Worm (Caenorhabditis elegans) whole organism, L2 larva: ENCODE data around the gene C18H2.5.
A peak's percentile ranks its signal among the peaks of the same experiment; 100 is the strongest.

ENCODE experiments used
- C34F6.9 ChIP-seq: fragments of 150-350 bp; optimal IDR thresholded peaks from 2 replicates; lab custom pipeline; 2014; ENCODE audit warnings: missing biosample characterization, missing genetic modification characterization
- R02D3.7 ChIP-seq: fragments of 150-350 bp; optimal IDR thresholded peaks from 2 replicates; lab custom pipeline; 2014; ENCODE audit warnings: missing biosample characterization, missing genetic modification characterization
- Y55F3AM.14 ChIP-seq: fragments of 200-800 bp; sonication (Bioruptor generic); optimal IDR thresholded peaks from 2 replicates; lab custom pipeline; 2018; ENCODE audit warnings: mild to moderate bottlenecking, missing genetic modification characterization, missing compliant biosample characterization
- alr-1 ChIP-seq: fragments of 150-350 bp; optimal IDR thresholded peaks from 2 replicates; lab custom pipeline; 2014; ENCODE audit warnings: missing biosample characterization, missing genetic modification characterization
- aly-2 ChIP-seq: fragments of 150-350 bp; optimal IDR thresholded peaks from 2 replicates; lab custom pipeline; 2014; ENCODE audit warnings: missing biosample characterization, missing genetic modification characterization
- ama-1 ChIP-seq: fragments of 150-350 bp; optimal IDR thresholded peaks from 2 replicates; lab custom pipeline; 2018; ENCODE audit warnings: inconsistent platforms
- blmp-1 ChIP-seq: sonication (generic microtip); optimal IDR thresholded peaks from 2 replicates; lab custom pipeline; 2017; ENCODE audit warnings: missing genetic modification characterization, mild to moderate bottlenecking, missing compliant biosample characterization, antibody characterized with exemption, moderate library complexity; ENCODE audit not compliant: insufficient read depth
- ceh-82 ChIP-seq: fragments of 150-350 bp; optimal IDR thresholded peaks from 2 replicates; lab custom pipeline; 2014; ENCODE audit warnings: missing biosample characterization, missing genetic modification characterization
- crh-2 ChIP-seq: sonication (generic microtip); optimal IDR thresholded peaks from 2 replicates; lab custom pipeline; 2017; ENCODE audit warnings: missing biosample characterization, missing genetic modification characterization
- elt-1 ChIP-seq: fragments of 150-350 bp; optimal IDR thresholded peaks from 2 replicates; lab custom pipeline; 2014; ENCODE audit warnings: missing biosample characterization, missing genetic modification characterization
- fos-1 ChIP-seq: fragments of 150-350 bp; optimal IDR thresholded peaks from 2 replicates; lab custom pipeline; 2014; ENCODE audit warnings: missing biosample characterization, missing genetic modification characterization
- lin-11 ChIP-seq: fragments of 150-350 bp; sonication (generic microtip); optimal IDR thresholded peaks from 2 replicates; lab custom pipeline; 2014; ENCODE audit warnings: missing biosample characterization, missing genetic modification characterization, inconsistent platforms, mixed read lengths
- lin-13 ChIP-seq: fragments of 150-350 bp; optimal IDR thresholded peaks from 2 replicates; lab custom pipeline; 2014; ENCODE audit warnings: missing biosample characterization, missing genetic modification reagents, missing genetic modification characterization
- lin-39 ChIP-seq: fragments of 150-350 bp; optimal IDR thresholded peaks from 2 replicates; lab custom pipeline; 2014; ENCODE audit warnings: missing biosample characterization, missing genetic modification reagents, missing genetic modification characterization
- lsy-2 ChIP-seq, 2 experiments: fragments of 150-350 bp in 1 of 2; sonication (generic microtip) in 1 of 2; optimal IDR thresholded peaks; 2 replicates each; lab custom pipeline; 2014 to 2017; ENCODE audit warnings: missing biosample characterization in 2 of 2, missing genetic modification characterization in 2 of 2
- mbf-1 ChIP-seq: sonication (generic microtip); optimal IDR thresholded peaks from 2 replicates; lab custom pipeline; 2017; ENCODE audit warnings: missing biosample characterization, missing genetic modification characterization
- mdl-1 ChIP-seq, 2 experiments: fragments of 150-350 bp in 1 of 2; sonication (generic microtip) in 1 of 2; optimal IDR thresholded peaks; 2 replicates each; lab custom pipeline; 2017; ENCODE audit warnings: missing biosample characterization in 2 of 2, missing genetic modification characterization in 2 of 2
- nhr-10 ChIP-seq: sonication (generic microtip); optimal IDR thresholded peaks from 2 replicates; lab custom pipeline; 2017; ENCODE audit warnings: missing biosample characterization, missing genetic modification characterization
- nhr-129 ChIP-seq: fragments of 150-350 bp; optimal IDR thresholded peaks from 2 replicates; lab custom pipeline; 2014; ENCODE audit warnings: missing biosample characterization, missing genetic modification characterization
- nhr-21 ChIP-seq: fragments of 150-350 bp; optimal IDR thresholded peaks from 2 replicates; lab custom pipeline; 2014; ENCODE audit warnings: missing biosample characterization, missing genetic modification characterization
- nhr-237 ChIP-seq: fragments of 150-350 bp; optimal IDR thresholded peaks from 2 replicates; lab custom pipeline; 2014; ENCODE audit warnings: missing biosample characterization, missing genetic modification characterization
- nhr-6 ChIP-seq: fragments of 150-350 bp; optimal IDR thresholded peaks from 2 replicates; lab custom pipeline; 2014; ENCODE audit warnings: missing biosample characterization, missing genetic modification characterization
- sem-4 ChIP-seq: fragments of 150-350 bp; optimal IDR thresholded peaks from 2 replicates; lab custom pipeline; 2014; ENCODE audit warnings: missing biosample characterization, missing genetic modification reagents, missing genetic modification characterization
- skn-1 ChIP-seq: sonication (generic microtip); optimal IDR thresholded peaks from 2 replicates; lab custom pipeline; 2017; ENCODE audit warnings: missing biosample characterization, missing genetic modification characterization
- unc-39 ChIP-seq: fragments of 150-350 bp; optimal IDR thresholded peaks from 2 replicates; lab custom pipeline; 2014; ENCODE audit warnings: missing biosample characterization, missing genetic modification characterization
- unc-55 ChIP-seq: fragments of 150-350 bp; sonication (generic microtip); optimal IDR thresholded peaks from 3 replicates; lab custom pipeline; 2014; ENCODE audit warnings: missing biosample characterization, missing genetic modification reagents, missing genetic modification characterization
- unc-62 ChIP-seq: fragments of 150-350 bp; optimal IDR thresholded peaks from 2 replicates; lab custom pipeline; 2014; ENCODE audit warnings: missing biosample characterization, missing genetic modification reagents, missing genetic modification characterization
- zag-1 ChIP-seq: fragments of 150-350 bp; optimal IDR thresholded peaks from 2 replicates; lab custom pipeline; 2014; ENCODE audit warnings: missing biosample characterization, missing genetic modification characterization
- ztf-1 ChIP-seq: fragments of 200-800 bp; sonication (Bioruptor generic); conservative IDR thresholded peaks from 2 replicates; pipeline ENCODE4 v1.3.6; 2022; ENCODE audit warnings: missing genetic modification characterization, missing compliant biosample characterization
- ztf-11 ChIP-seq: sonication (generic microtip); optimal IDR thresholded peaks from 2 replicates; lab custom pipeline; 2017; ENCODE audit warnings: missing biosample characterization, missing genetic modification characterization
- ztf-4 ChIP-seq: fragments of 150-350 bp; optimal IDR thresholded peaks from 2 replicates; lab custom pipeline; 2014; ENCODE audit warnings: missing biosample characterization, missing genetic modification characterization

The C18H2.5 gene

DNA sequence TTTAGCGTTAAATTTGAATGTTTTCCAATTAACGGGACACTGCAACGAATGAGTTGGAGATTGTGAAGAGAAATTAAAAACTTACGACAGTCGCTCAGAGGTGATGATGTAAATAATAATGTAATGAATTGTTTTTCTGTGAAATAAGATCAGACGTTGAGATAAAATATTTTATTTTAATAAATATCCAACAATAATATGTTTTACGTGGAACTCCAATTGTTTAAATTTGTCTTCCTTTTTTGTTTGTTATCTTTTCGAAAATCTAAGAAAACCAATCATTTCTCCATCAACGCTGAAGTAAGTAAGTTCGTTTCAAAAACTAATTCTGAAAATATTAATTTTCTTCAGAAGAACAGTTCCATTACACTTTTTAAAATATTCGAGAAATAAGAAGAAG is at the start of gene C18H2.5:
C18H2.5 (minus strand) TSS at position 101 of the 400 bp plus-strand sequence.
- TF ChIP-seq sem-4 (no peak), nhr-21 (no peak), elt-1 (no peak), lin-39 (no peak), skn-1 (tag; lab: Kevin White, UChicago) (no peak), nhr-6 (tag; lab: Kevin White, UChicago) (no peak), mdl-1 (tag; optimal IDR thresholded peaks at IDR 0.05; lab: Kevin White, UChicago) (no peak), Y55F3AM.14 (GFP tag; lab: Kevin White, UChicago) (no peak), lsy-2 (tag; optimal IDR thresholded peaks at IDR 0.05; lab: Kevin White, UChicago) (no peak), R02D3.7 (no peak), unc-62 (GFP tag; lab: Kevin White, UChicago) (no peak), unc-39 (no peak), ztf-1 (no peak)

DNA sequence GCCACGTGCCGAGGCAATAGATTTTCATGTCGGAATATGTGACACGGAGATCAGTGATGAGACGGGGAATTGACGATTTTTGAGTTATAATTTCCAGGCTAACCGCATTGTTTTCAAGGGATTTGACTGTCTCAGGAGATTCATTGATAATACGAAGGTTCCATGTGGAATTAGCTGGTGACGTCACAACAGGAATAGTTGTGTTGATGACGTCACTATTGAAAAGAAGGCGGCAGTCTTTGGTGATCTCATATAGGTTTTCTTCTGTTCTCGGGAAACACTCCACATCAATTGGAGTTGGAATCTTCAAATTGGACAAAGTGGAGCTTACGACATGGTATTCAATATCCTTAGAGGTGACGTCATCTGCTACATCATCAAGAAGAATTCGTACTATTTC is 49.0 kb upstream of the C18H2.5 start:
- TF ChIP-seq lin-13 = no peak
- no peak for TF ChIP-seq nhr-6 (tag; lab: Kevin White, UChicago)

DNA sequence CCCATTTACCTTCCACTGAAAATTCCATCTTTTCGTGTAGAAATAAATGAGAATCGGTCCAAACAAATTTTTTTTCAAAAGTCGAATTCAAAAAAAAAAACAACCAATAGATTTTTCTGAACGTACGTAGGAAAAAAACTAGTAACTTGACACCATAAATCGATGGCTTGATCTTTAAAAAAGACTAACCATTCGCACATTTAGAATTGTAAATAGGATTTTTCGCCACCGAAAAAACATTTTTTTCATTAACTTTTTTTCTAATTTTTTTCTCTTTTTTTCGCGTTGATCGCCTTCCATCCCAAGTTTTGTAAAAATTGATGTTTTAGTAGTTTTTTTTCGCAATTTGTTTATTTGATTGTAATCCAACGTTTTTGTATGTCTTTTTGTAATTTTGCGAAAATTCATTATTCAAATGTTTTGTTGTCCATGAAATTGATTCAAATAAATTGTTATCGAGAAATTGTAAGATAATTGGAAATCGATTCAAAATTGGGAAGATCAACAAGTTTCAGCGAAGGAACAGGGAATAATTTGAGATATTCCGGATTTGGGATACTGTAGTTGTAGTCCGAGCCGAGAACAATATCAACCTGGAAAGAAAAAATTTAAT is 43.6 kb upstream of the C18H2.5 start:
- TF ChIP-seq nhr-10 (tag; lab: Kevin White, UChicago) = no peak
- no peak for TF ChIP-seq ama-1 (lab: Kevin White, UChicago)
- TF ChIP-seq ztf-4 = peak; percentile 25

DNA sequence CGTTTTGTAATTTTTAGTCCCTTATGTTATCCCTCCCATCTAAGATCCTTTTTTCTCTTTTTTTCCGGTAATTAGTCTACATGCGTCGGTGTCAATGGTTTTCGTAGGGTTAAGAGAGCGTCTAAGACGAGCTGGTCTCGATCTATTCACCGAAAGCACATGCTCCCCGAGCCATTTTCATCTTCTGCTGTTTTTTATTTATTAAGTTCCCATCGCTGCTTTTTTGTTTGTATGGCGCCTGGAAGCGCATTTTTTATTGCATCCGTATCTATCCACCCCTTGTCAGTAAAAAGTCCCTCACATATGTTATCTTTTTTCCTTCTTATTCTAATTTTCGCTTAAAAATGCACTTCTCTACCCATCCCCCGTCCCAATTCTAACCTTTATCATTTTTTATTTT is 42.6 kb upstream of the C18H2.5 start:
- TF ChIP-seq nhr-21 = peak; percentile 12
- TF ChIP-seq C34F6.9 (tag; lab: Kevin White, UChicago) = no peak
- no peak for TF ChIP-seq blmp-1 (tag; lab: Kevin White, UChicago)
- TF ChIP-seq Y55F3AM.14 (GFP tag; lab: Kevin White, UChicago) = peak; percentile 20
- no peak for TF ChIP-seq R02D3.7
- no peak for TF ChIP-seq lin-13
- no peak for TF ChIP-seq lin-39
- TF ChIP-seq lin-11 (tag; lab: Kevin White, UChicago) = no peak
- TF ChIP-seq mbf-1 = no peak
- TF ChIP-seq, all 48 proteins: peak for 2

DNA sequence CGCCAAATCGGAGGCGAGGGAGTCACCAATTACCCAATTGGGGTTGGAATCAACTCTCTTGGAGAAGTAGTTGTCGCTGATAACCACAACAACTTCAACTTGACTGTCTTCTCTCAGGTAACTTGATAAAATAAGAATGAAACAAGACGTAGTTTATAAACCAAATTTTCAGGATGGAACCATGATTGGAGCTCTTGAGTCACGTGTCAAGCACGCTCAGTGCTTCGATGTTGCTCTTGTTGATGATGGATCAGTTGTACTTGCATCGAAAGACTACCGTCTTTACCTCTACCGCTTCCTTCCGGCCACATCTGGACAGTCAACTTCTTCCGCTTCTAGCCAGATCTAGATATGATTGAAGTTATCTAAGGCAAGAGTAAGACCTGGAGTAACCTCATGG is 41.8 kb upstream of the C18H2.5 start:
- TF ChIP-seq nhr-237 (tag; lab: Kevin White, UChicago) = no peak
- TF ChIP-seq aly-2 (tag; lab: Kevin White, UChicago) = no peak
- TF ChIP-seq elt-1 = no peak
- TF ChIP-seq nhr-129 (tag; lab: Kevin White, UChicago) = no peak
- TF ChIP-seq ztf-11 (tag; lab: Kevin White, UChicago) = no peak
- no peak for TF ChIP-seq skn-1 (tag; lab: Kevin White, UChicago)
- TF ChIP-seq zag-1 (tag; lab: Kevin White, UChicago) = no peak
- no peak for TF ChIP-seq alr-1 (tag; lab: Kevin White, UChicago)
- no peak for TF ChIP-seq unc-62 (GFP tag; lab: Kevin White, UChicago)
- no peak for TF ChIP-seq nhr-21
- TF ChIP-seq ztf-4 = no peak
- TF ChIP-seq blmp-1 (tag; lab: Kevin White, UChicago) = no peak
- TF ChIP-seq unc-55 = no peak
- TF ChIP-seq nhr-6 (tag; lab: Kevin White, UChicago) = no peak
- TF ChIP-seq crh-2 (tag; lab: Kevin White, UChicago) = no peak
- no peak for TF ChIP-seq ceh-82 (tag; lab: Kevin White, UChicago)
- TF ChIP-seq, all 48 proteins: peak for 0

DNA sequence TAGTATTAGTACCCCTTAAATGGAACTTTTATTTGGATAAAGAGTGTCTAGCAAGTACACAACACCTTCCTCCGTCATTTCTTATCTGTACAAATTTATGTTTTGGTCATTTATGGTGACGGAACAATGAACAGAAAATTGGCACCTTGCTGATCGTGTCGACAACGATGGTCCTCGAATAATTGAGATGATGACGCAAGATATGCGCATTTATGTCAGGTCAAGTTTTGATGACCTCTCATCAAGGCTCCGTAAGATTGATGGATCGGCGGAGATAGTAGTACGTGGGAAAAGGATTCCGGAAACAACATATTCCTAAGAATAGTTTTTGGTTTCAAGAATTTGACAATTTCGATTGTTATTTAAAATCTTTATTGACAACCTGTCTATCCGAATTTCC is 39.9 kb upstream of the C18H2.5 start:
- no peak for TF ChIP-seq unc-62 (GFP tag; lab: Kevin White, UChicago)
- no peak for TF ChIP-seq nhr-237 (tag; lab: Kevin White, UChicago)
- no peak for TF ChIP-seq lin-39
- no peak for TF ChIP-seq lin-11 (tag; lab: Kevin White, UChicago)
- TF ChIP-seq fos-1 (tag; lab: Kevin White, UChicago) = no peak
- no peak for TF ChIP-seq skn-1 (tag; lab: Kevin White, UChicago)
- TF ChIP-seq mdl-1 (tag; optimal IDR thresholded peaks at IDR 0.05; lab: Kevin White, UChicago) = no peak
- TF ChIP-seq aly-2 (tag; lab: Kevin White, UChicago) = no peak
- no peak for TF ChIP-seq ceh-82 (tag; lab: Kevin White, UChicago)
- TF ChIP-seq, all 48 proteins: peak for 0
